Worm (Caenorhabditis elegans) whole organism, young adult: ENCODE results near the gene Y45G12B.2.

Source experiments
- B0261.1 ChIP-seq: sonication (generic microtip); optimal IDR thresholded peaks from 2 replicates; lab custom pipeline; 2016; ENCODE audit warnings: mild to moderate bottlenecking, missing genetic modification characterization, moderate library complexity, missing compliant biosample characterization
- C06A6.2 ChIP-seq: fragments of 200-800 bp; sonication (Bioruptor generic); conservative IDR thresholded peaks from 2 replicates; pipeline ENCODE4 v1.3.6; 2022; ENCODE audit warnings: missing genetic modification characterization, missing compliant biosample characterization
- D2030.7 ChIP-seq: fragments of 200-800 bp; sonication (Bioruptor generic); IDR thresholded peaks from 2 replicates; pipeline ENCODE4 v1.3.6; 2022; ENCODE audit warnings: missing genetic modification reagents, missing genetic modification characterization, missing compliant biosample characterization
- F52B5.7 ChIP-seq: sonication (generic microtip); optimal IDR thresholded peaks from 2 replicates; lab custom pipeline; 2016; ENCODE audit warnings: mild to moderate bottlenecking, missing genetic modification characterization, missing compliant biosample characterization
- F55B11.4 ChIP-seq: sonication (generic microtip); optimal IDR thresholded peaks from 2 replicates; lab custom pipeline; 2016; ENCODE audit warnings: missing compliant biosample characterization, missing genetic modification characterization, borderline replicate concordance; ENCODE audit not compliant: insufficient read depth
- F57A8.1 ChIP-seq: fragments of 200-800 bp; sonication (Bioruptor generic); optimal IDR thresholded peaks from 2 replicates; lab custom pipeline; 2018; ENCODE audit warnings: mild to moderate bottlenecking, missing genetic modification characterization, moderate library complexity, missing compliant biosample characterization
- K11D2.4 ChIP-seq: fragments of 200-800 bp; sonication (Bioruptor generic); IDR thresholded peaks from 2 replicates; pipeline ENCODE4 v1.3.6; 2022; ENCODE audit warnings: missing genetic modification reagents, missing genetic modification characterization, missing compliant biosample characterization
- K12H6.12 ChIP-seq: fragments of 200-800 bp; sonication (Bioruptor generic); optimal IDR thresholded peaks from 2 replicates; lab custom pipeline; 2018; ENCODE audit warnings: mild to moderate bottlenecking, missing genetic modification characterization, missing compliant biosample characterization
- T26A5.8 ChIP-seq: sonication (generic microtip); optimal IDR thresholded peaks from 2 replicates; lab custom pipeline; 2016; ENCODE audit warnings: missing genetic modification characterization, missing compliant biosample characterization
- Y53F4B.3 ChIP-seq: fragments of 200-800 bp; sonication (Bioruptor generic); IDR thresholded peaks from 2 replicates; pipeline ENCODE4 v1.3.6; 2022; ENCODE audit warnings: missing genetic modification reagents, missing genetic modification characterization, missing compliant biosample characterization
- Y79H2A.3 ChIP-seq: fragments of 200-800 bp; sonication (Bioruptor generic); conservative IDR thresholded peaks from 2 replicates; pipeline ENCODE4 v1.3.6; 2022; ENCODE audit warnings: missing genetic modification reagents, missing genetic modification characterization, missing compliant biosample characterization
- ZK185.1 ChIP-seq: sonication (generic microtip); optimal IDR thresholded peaks from 2 replicates; lab custom pipeline; 2016; ENCODE audit warnings: mild to moderate bottlenecking, missing genetic modification characterization, missing compliant biosample characterization; ENCODE audit not compliant: poor library complexity, severe bottlenecking
- akir-1 ChIP-seq: fragments of 200-800 bp; sonication (Bioruptor generic); optimal IDR thresholded peaks from 2 replicates; lab custom pipeline; 2018; ENCODE audit warnings: mild to moderate bottlenecking, missing genetic modification characterization, moderate library complexity, missing compliant biosample characterization
- ama-1 ChIP-seq, 3 experiments: fragments of 150-350 bp in 1 of 3; sonication (generic microtip) in 2 of 3; optimal IDR thresholded peaks; 2 replicates each; lab custom pipeline; 2014 to 2018; ENCODE audit warnings: missing biosample characterization in 2 of 3, missing genetic modification characterization in 2 of 3, missing genetic modification reagents in 2 of 3
- atf-7 ChIP-seq: sonication (generic microtip); optimal IDR thresholded peaks from 2 replicates; lab custom pipeline; 2017; ENCODE audit warnings: mild to moderate bottlenecking, missing genetic modification characterization, missing compliant biosample characterization
- bed-1 ChIP-seq: fragments of 200-800 bp; sonication (Bioruptor generic); IDR thresholded peaks from 2 replicates; pipeline ENCODE4 v1.3.6; 2022; ENCODE audit warnings: missing genetic modification reagents, missing genetic modification characterization, missing compliant biosample characterization
- cebp-2 ChIP-seq: fragments of 200-800 bp; sonication (Bioruptor generic); IDR thresholded peaks from 2 replicates; pipeline ENCODE4 v1.3.6; 2022; ENCODE audit warnings: missing genetic modification characterization, missing compliant biosample characterization
- ceh-100 ChIP-seq: fragments of 200-800 bp; sonication (Bioruptor generic); IDR thresholded peaks from 2 replicates; pipeline ENCODE4 v1.3.6; 2022; ENCODE audit warnings: missing genetic modification reagents, missing genetic modification characterization, missing compliant biosample characterization
- ceh-58 ChIP-seq: fragments of 200-800 bp; sonication (Bioruptor generic); IDR thresholded peaks from 2 replicates; pipeline ENCODE4 v1.3.6; 2022; ENCODE audit warnings: missing genetic modification characterization, missing compliant biosample characterization
- ceh-79 ChIP-seq: sonication (generic microtip); optimal IDR thresholded peaks from 2 replicates; lab custom pipeline; 2017; ENCODE audit warnings: mild to moderate bottlenecking, missing genetic modification characterization, missing compliant biosample characterization
- ceh-91 ChIP-seq: fragments of 200-800 bp; sonication (Bioruptor generic); IDR thresholded peaks from 2 replicates; pipeline ENCODE4 v1.3.6; 2022; ENCODE audit warnings: missing genetic modification reagents, missing genetic modification characterization, missing compliant biosample characterization
- die-1 ChIP-seq: sonication (generic microtip); optimal IDR thresholded peaks from 2 replicates; lab custom pipeline; 2016; ENCODE audit warnings: missing genotype, mild to moderate bottlenecking, missing genetic modification characterization, missing compliant biosample characterization
- dpff-1 ChIP-seq: sonication (generic microtip); optimal IDR thresholded peaks from 2 replicates; lab custom pipeline; 2017; ENCODE audit warnings: mild to moderate bottlenecking, missing genetic modification characterization, missing compliant biosample characterization
- efl-1 ChIP-seq: fragments of 150-350 bp; optimal IDR thresholded peaks from 2 replicates; lab custom pipeline; 2014; ENCODE audit warnings: missing biosample characterization, missing genetic modification reagents, missing genetic modification characterization
- egrh-3 ChIP-seq: fragments of 200-800 bp; sonication (Bioruptor generic); IDR thresholded peaks from 2 replicates; pipeline ENCODE4 v1.3.6; 2022; ENCODE audit warnings: missing genetic modification reagents, missing genetic modification characterization, missing compliant biosample characterization
- gei-17 ChIP-seq: fragments of 200-800 bp; sonication (Bioruptor generic); optimal IDR thresholded peaks from 2 replicates; lab custom pipeline; 2018; ENCODE audit warnings: mild to moderate bottlenecking, missing genetic modification characterization, missing compliant biosample characterization
- let-526 ChIP-seq: fragments of 200-800 bp; sonication (Bioruptor generic); IDR thresholded peaks from 2 replicates; pipeline ENCODE4 v1.3.6; 2022; ENCODE audit warnings: missing genetic modification reagents, missing genetic modification characterization, missing compliant biosample characterization
- lin-35 ChIP-seq, 3 experiments: fragments of 150-350 bp in 2 of 3; sonication (generic microtip) in 1 of 3; optimal IDR thresholded peaks; 2 replicates each; lab custom pipeline; 2014 to 2018; ENCODE audit warnings: missing biosample characterization in 3 of 3, missing genetic modification characterization in 3 of 3, missing genetic modification reagents in 3 of 3
- lin-40 ChIP-seq: sonication (generic microtip); optimal IDR thresholded peaks from 2 replicates; lab custom pipeline; 2016; ENCODE audit warnings: missing genetic modification characterization, mild to moderate bottlenecking, missing compliant biosample characterization, missing genotype, missing genetic modification reagents
- lin-54 ChIP-seq: fragments of 200-800 bp; sonication (Bioruptor generic); optimal IDR thresholded peaks from 2 replicates; lab custom pipeline; 2018; ENCODE audit warnings: mild to moderate bottlenecking, missing genetic modification characterization, missing compliant biosample characterization
- lsy-27 ChIP-seq: sonication (generic microtip); optimal IDR thresholded peaks from 2 replicates; lab custom pipeline; 2017; ENCODE audit warnings: missing genetic modification characterization, mild to moderate bottlenecking, missing compliant biosample characterization, antibody characterized with exemption, missing genotype, borderline replicate concordance; ENCODE audit not compliant: insufficient read depth
- madf-6 ChIP-seq: fragments of 200-800 bp; sonication (Bioruptor generic); IDR thresholded peaks from 2 replicates; pipeline ENCODE4 v1.3.6; 2022; ENCODE audit warnings: missing genetic modification reagents, missing genetic modification characterization, missing compliant biosample characterization
- madf-8 ChIP-seq: fragments of 200-800 bp; sonication (Bioruptor generic); conservative IDR thresholded peaks from 2 replicates; pipeline ENCODE4 v1.3.6; 2022; ENCODE audit warnings: missing genetic modification reagents, missing genetic modification characterization, missing compliant biosample characterization
- mes-4 ChIP-seq: sonication (generic microtip); optimal IDR thresholded peaks from 2 replicates; lab custom pipeline; 2016; ENCODE audit warnings: missing genotype, missing genetic modification characterization, missing compliant biosample characterization
- mxl-1 ChIP-seq: sonication (generic microtip); optimal IDR thresholded peaks from 2 replicates; lab custom pipeline; 2016; ENCODE audit warnings: missing genetic modification characterization, missing compliant biosample characterization
- nfyb-1 ChIP-seq: fragments of 200-800 bp; sonication (Bioruptor generic); IDR thresholded peaks from 2 replicates; pipeline ENCODE4 v1.3.6; 2022; ENCODE audit warnings: missing genetic modification reagents, missing genetic modification characterization, missing compliant biosample characterization
- nhr-120 ChIP-seq: fragments of 200-800 bp; sonication (Bioruptor generic); IDR thresholded peaks from 2 replicates; pipeline ENCODE4 v1.3.6; 2022; ENCODE audit warnings: missing genetic modification characterization, missing compliant biosample characterization
- nhr-27 ChIP-seq: fragments of 200-800 bp; sonication (Bioruptor generic); optimal IDR thresholded peaks from 2 replicates; lab custom pipeline; 2018; ENCODE audit warnings: mild to moderate bottlenecking, missing genetic modification characterization, moderate library complexity, missing compliant biosample characterization
- pbrm-1 ChIP-seq: fragments of 200-800 bp; sonication (Bioruptor generic); IDR thresholded peaks from 2 replicates; pipeline ENCODE4 v1.3.6; 2022; ENCODE audit warnings: missing genetic modification reagents, missing genetic modification characterization, missing compliant biosample characterization
- repo-1 ChIP-seq: sonication (generic microtip); optimal IDR thresholded peaks from 2 replicates; lab custom pipeline; 2017; ENCODE audit warnings: mild to moderate bottlenecking, missing genetic modification characterization, missing compliant biosample characterization
- sdz-38 ChIP-seq: sonication (generic microtip); optimal IDR thresholded peaks from 2 replicates; lab custom pipeline; 2016; ENCODE audit warnings: missing genotype, missing genetic modification characterization, missing compliant biosample characterization
- sea-2 ChIP-seq: fragments of 200-800 bp; sonication (Bioruptor generic); IDR thresholded peaks from 2 replicates; pipeline ENCODE4 v1.3.6; 2022; ENCODE audit warnings: missing genetic modification characterization, missing compliant biosample characterization
- snpc-1.1 ChIP-seq: sonication (generic microtip); optimal IDR thresholded peaks from 2 replicates; lab custom pipeline; 2017; ENCODE audit warnings: missing genetic modification characterization, mild to moderate bottlenecking, missing compliant biosample characterization, antibody characterized with exemption, moderate library complexity, missing genotype, missing genetic modification reagents; ENCODE audit not compliant: insufficient read depth
- unc-130 ChIP-seq: sonication (generic microtip); optimal IDR thresholded peaks from 2 replicates; lab custom pipeline; 2016; ENCODE audit warnings: missing genetic modification reagents, missing genetic modification characterization, missing compliant biosample characterization
- ztf-18 ChIP-seq: sonication (generic microtip); optimal IDR thresholded peaks from 2 replicates; lab custom pipeline; 2016; ENCODE audit warnings: missing genotype, mild to moderate bottlenecking, missing genetic modification characterization, missing compliant biosample characterization
- ztf-22 ChIP-seq: fragments of 200-800 bp; sonication (Bioruptor generic); optimal IDR thresholded peaks from 2 replicates; lab custom pipeline; 2018; ENCODE audit warnings: mild to moderate bottlenecking, missing genetic modification characterization, moderate library complexity, missing compliant biosample characterization
- ztf-25 ChIP-seq: fragments of 200-800 bp; sonication (Bioruptor generic); IDR thresholded peaks from 2 replicates; pipeline ENCODE4 v1.3.6; 2022; ENCODE audit warnings: missing genetic modification reagents, missing genetic modification characterization, missing compliant biosample characterization
- ztf-26 ChIP-seq: sonication (generic microtip); optimal IDR thresholded peaks from 2 replicates; lab custom pipeline; 2017; ENCODE audit warnings: missing genetic modification characterization, missing compliant biosample characterization
- ztf-6 ChIP-seq: fragments of 200-800 bp; sonication (Bioruptor generic); IDR thresholded peaks from 2 replicates; pipeline ENCODE4 v1.3.6; 2022; ENCODE audit warnings: missing genetic modification reagents, missing genetic modification characterization, missing compliant biosample characterization

Y45G12B.2 gene

DNA sequence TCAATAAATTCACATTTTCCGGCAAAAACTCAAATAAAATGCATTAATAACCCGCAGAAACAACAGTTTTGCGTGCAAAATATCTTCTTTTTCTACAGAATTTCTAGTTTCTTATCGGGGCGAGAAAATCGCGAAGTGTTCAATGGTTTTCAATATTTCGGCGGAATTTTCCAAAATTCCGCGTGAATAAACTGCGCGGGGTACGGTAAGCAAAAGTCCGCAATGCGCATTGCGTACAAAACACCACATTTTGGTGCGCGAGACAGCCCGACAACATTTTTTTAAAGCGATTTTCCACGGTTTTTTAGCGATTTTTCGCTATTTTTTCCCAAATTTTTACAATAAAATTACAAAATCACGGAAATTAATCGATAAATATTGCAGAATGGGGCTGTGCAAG is at the start of gene Y45G12B.2 (continued):
- no peak for TF ChIP-seq sea-2
- no peak for TF ChIP-seq F57A8.1 (GFP tag; lab: Kevin White, UChicago)
- no peak for TF ChIP-seq mes-4 (tag; lab: Kevin White, UChicago)
- TF ChIP-seq ztf-22 (GFP tag; lab: Kevin White, UChicago), result no peak
- no peak for TF ChIP-seq ceh-79
- TF ChIP-seq madf-6 (GFP tag; lab: Robert Waterston, UW), result peak; percentile 63; the same call in 1 of the 2 replicates
- TF ChIP-seq K12H6.12 (tag; lab: Kevin White, UChicago), result no peak
- TF ChIP-seq madf-8, result no peak; the same call in 1 of the 2 replicates
- TF ChIP-seq sdz-38 (tag; lab: Kevin White, UChicago), result no peak
- peak; percentile 62; the same call in 1 of the 2 replicates for TF ChIP-seq pbrm-1
- TF ChIP-seq ztf-26 (tag; lab: Kevin White, UChicago), result no peak
- no peak for TF ChIP-seq ama-1 (optimal IDR thresholded peaks at IDR 0.05; lab: Kevin White, UChicago)
- TF ChIP-seq ama-1 (GFP tag; optimal IDR thresholded peaks at IDR 0.05; lab: Kevin White, UChicago), result no peak
- no peak for TF ChIP-seq F52B5.7 (tag; lab: Kevin White, UChicago)
- peak; percentile 56; the same call in 1 of the 2 replicates for TF ChIP-seq D2030.7
- TF ChIP-seq mxl-1 (tag; lab: Kevin White, UChicago), result no peak
- no peak for TF ChIP-seq T26A5.8 (tag; lab: Kevin White, UChicago)
- peak; percentile 73 for TF ChIP-seq lin-54 (GFP tag; lab: Kevin White, UChicago)
- no peak for TF ChIP-seq lsy-27 (tag; lab: Kevin White, UChicago)
- no peak for TF ChIP-seq gei-17 (GFP tag; lab: Kevin White, UChicago)
- TF ChIP-seq akir-1 (GFP tag; lab: Kevin White, UChicago), result no peak
- peak in 1 of 3 experiments; percentile 57 for TF ChIP-seq lin-35 (GFP tag; optimal IDR thresholded peaks at IDR 0.05; lab: Kevin White, UChicago)
- TF ChIP-seq bed-1 (GFP tag; lab: Robert Waterston, UW), result no peak
- TF ChIP-seq die-1 (tag; lab: Kevin White, UChicago), result no peak
- TF ChIP-seq nhr-120 (GFP tag; lab: Robert Waterston, UW), result no peak
- no peak for TF ChIP-seq B0261.1 (tag; lab: Kevin White, UChicago)
- peak; percentile 5 for TF ChIP-seq ztf-18 (tag; lab: Kevin White, UChicago)
- no peak for TF ChIP-seq unc-130 (GFP tag; lab: Kevin White, UChicago)
- no peak for TF ChIP-seq Y79H2A.3 (GFP tag; lab: Robert Waterston, UW)
- no peak for TF ChIP-seq nfyb-1
- TF ChIP-seq egrh-3 (GFP tag; lab: Robert Waterston, UW), result no peak
- TF ChIP-seq ceh-91, result no peak
- no peak for TF ChIP-seq dpff-1 (tag; lab: Kevin White, UChicago)
- no peak for TF ChIP-seq F55B11.4 (tag; lab: Kevin White, UChicago)
- TF ChIP-seq ztf-6 (GFP tag; lab: Robert Waterston, UW), result no peak
- peak; percentile 37 for TF ChIP-seq lin-40 (tag; lab: Kevin White, UChicago)
- no peak for TF ChIP-seq Y53F4B.3 (GFP tag; lab: Robert Waterston, UW)
- TF ChIP-seq let-526, result no peak
- no peak for TF ChIP-seq repo-1 (tag; lab: Kevin White, UChicago)
- no peak for TF ChIP-seq snpc-1.1
- TF ChIP-seq ceh-58 (GFP tag; lab: Robert Waterston, UW), result no peak
- no peak for TF ChIP-seq ceh-100 (GFP tag; lab: Robert Waterston, UW)
- no peak for TF ChIP-seq nhr-27
- TF ChIP-seq ztf-25 (GFP tag; lab: Robert Waterston, UW), result no peak
- peak; percentile 53 for TF ChIP-seq efl-1 (GFP tag; lab: Kevin White, UChicago)
- TF ChIP-seq ZK185.1 (tag; lab: Kevin White, UChicago), result no peak
- TF ChIP-seq atf-7 (tag; lab: Kevin White, UChicago), result no peak
- no peak for TF ChIP-seq cebp-2 (GFP tag; lab: Robert Waterston, UW)
- no peak for TF ChIP-seq C06A6.2
- TF ChIP-seq K11D2.4 (GFP tag; lab: Robert Waterston, UW), result no peak
